Fruit fly (Drosophila melanogaster) whole organism, embryonic: Measurements from ENCODE around the gene Acp29AB.

Experiments used
- CG10209 ChIP-seq: fragments of 200-800 bp; sonication (Bioruptor generic); optimal IDR thresholded peaks from 3 replicates; lab custom pipeline; 2017; ENCODE audit warnings: missing biosample characterization, mild to moderate bottlenecking, missing genetic modification characterization, missing genetic modification reagents
- CG12659 ChIP-seq: fragments of 200-800 bp; sonication (Bioruptor generic); optimal IDR thresholded peaks from 3 replicates; lab custom pipeline; 2017; ENCODE audit warnings: mild to moderate bottlenecking, missing biosample characterization, missing genetic modification reagents, missing genetic modification characterization
- CG13424 ChIP-seq: fragments of 200-800 bp; sonication (Bioruptor generic); optimal IDR thresholded peaks from 2 replicates; lab custom pipeline; 2019; ENCODE audit warnings: missing biosample characterization, mild to moderate bottlenecking, missing genetic modification characterization, moderate library complexity
- CG15011 ChIP-seq: fragments of 200-800 bp; sonication (Bioruptor generic); optimal IDR thresholded peaks from 3 replicates; lab custom pipeline; 2018; ENCODE audit warnings: missing biosample characterization, mild to moderate bottlenecking, missing genetic modification characterization
- CG15073 ChIP-seq: fragments of 200-800 bp; sonication (Bioruptor generic); optimal IDR thresholded peaks from 2 replicates; lab custom pipeline; 2016; ENCODE audit warnings: missing biosample characterization, missing genetic modification characterization
- CG1647 ChIP-seq: fragments of 200-800 bp; sonication (Bioruptor generic); optimal IDR thresholded peaks from 3 replicates; lab custom pipeline; 2016; ENCODE audit warnings: missing biosample characterization, missing genetic modification characterization
- CG16863 ChIP-seq: fragments of 200-800 bp; sonication (Bioruptor generic); optimal IDR thresholded peaks from 3 replicates; lab custom pipeline; 2016; ENCODE audit warnings: missing biosample characterization, missing genetic modification characterization
- CG17361 ChIP-seq: fragments of 200-800 bp; sonication (Bioruptor generic); IDR thresholded peaks from 3 replicates; pipeline ENCODE4 v1.3.6; 2022; ENCODE audit warnings: missing biosample characterization, missing genetic modification characterization
- CG17802 ChIP-seq: fragments of 200-800 bp; sonication (Bioruptor generic); optimal IDR thresholded peaks from 2 replicates; lab custom pipeline; 2018; ENCODE audit warnings: missing biosample characterization, mild to moderate bottlenecking, missing genetic modification characterization, moderate library complexity
- CG18599 ChIP-seq: fragments of 200-800 bp; sonication (Bioruptor generic); optimal IDR thresholded peaks from 3 replicates; lab custom pipeline; 2017; ENCODE audit warnings: missing biosample characterization, missing genetic modification characterization, mild to moderate bottlenecking, moderate library complexity, missing genetic modification reagents
- CG2120 ChIP-seq: fragments of 200-800 bp; sonication (Bioruptor generic); optimal IDR thresholded peaks from 3 replicates; lab custom pipeline; 2016; ENCODE audit warnings: missing biosample characterization, missing genetic modification characterization
- CG31388 ChIP-seq: fragments of 200-800 bp; sonication (Bioruptor generic); optimal IDR thresholded peaks from 2 replicates; lab custom pipeline; 2016; ENCODE audit warnings: missing biosample characterization, missing genetic modification characterization
- CG3838 ChIP-seq: fragments of 200-800 bp; sonication (Bioruptor generic); optimal IDR thresholded peaks from 3 replicates; lab custom pipeline; 2016; ENCODE audit warnings: missing biosample characterization, missing genetic modification characterization
- CG3995 ChIP-seq: fragments of 200-800 bp; sonication (Bioruptor generic); optimal IDR thresholded peaks from 3 replicates; lab custom pipeline; 2016; ENCODE audit warnings: missing biosample characterization, missing genetic modification characterization
- CG4617 ChIP-seq: fragments of 200-800 bp; sonication (Bioruptor generic); optimal IDR thresholded peaks from 3 replicates; lab custom pipeline; 2016; ENCODE audit warnings: missing biosample characterization, missing genetic modification characterization, borderline replicate concordance
- CG4707 ChIP-seq: fragments of 200-800 bp; sonication (Bioruptor generic); optimal IDR thresholded peaks from 2 replicates; lab custom pipeline; 2018; ENCODE audit warnings: missing biosample characterization, mild to moderate bottlenecking, missing genetic modification characterization, moderate library complexity
- CG7839 ChIP-seq: fragments of 200-800 bp; sonication (Bioruptor generic); optimal IDR thresholded peaks from 3 replicates; lab custom pipeline; 2018; ENCODE audit warnings: missing biosample characterization, mild to moderate bottlenecking, missing genetic modification characterization, moderate library complexity
- CG7928 ChIP-seq: fragments of 200-800 bp; sonication (Bioruptor generic); optimal IDR thresholded peaks from 2 replicates; lab custom pipeline; 2017; ENCODE audit warnings: missing biosample characterization, mild to moderate bottlenecking, missing genetic modification characterization
- CG7963 ChIP-seq: fragments of 200-800 bp; sonication (Bioruptor generic); IDR thresholded peaks from 3 replicates; pipeline ENCODE4 v1.3.6; 2022; ENCODE audit warnings: missing biosample characterization, missing genetic modification characterization; ENCODE audit not compliant: partially characterized antibody
- CG8359 ChIP-seq: fragments of 200-800 bp; sonication (Bioruptor generic); optimal IDR thresholded peaks from 2 replicates; lab custom pipeline; 2017; ENCODE audit warnings: missing biosample characterization, mild to moderate bottlenecking, missing genetic modification characterization, borderline replicate concordance
- CG8478 ChIP-seq: fragments of >200 bp; optimal IDR thresholded peaks from 2 replicates; lab custom pipeline; 2018
- CG8944 ChIP-seq: fragments of 200-800 bp; sonication (Bioruptor generic); optimal IDR thresholded peaks from 3 replicates; lab custom pipeline; 2016; ENCODE audit warnings: missing biosample characterization, missing genetic modification characterization
- CG9609 ChIP-seq: fragments of 200-800 bp; sonication (Bioruptor generic); optimal IDR thresholded peaks from 3 replicates; lab custom pipeline; 2016; ENCODE audit warnings: missing biosample characterization, missing genetic modification characterization
- CG9932 ChIP-seq: fragments of 200-800 bp; sonication (Bioruptor generic); IDR thresholded peaks from 2 replicates; pipeline ENCODE4 v1.3.6; 2022; ENCODE audit warnings: missing biosample characterization, missing genetic modification characterization
- D19B ChIP-seq: fragments of 200-800 bp; sonication (Bioruptor generic); optimal IDR thresholded peaks from 2 replicates; lab custom pipeline; 2017; ENCODE audit warnings: missing biosample characterization, mild to moderate bottlenecking, missing genetic modification characterization
- Dfd ChIP-seq, 2 experiments: fragments of >200 bp; optimal IDR thresholded peaks; 2 replicates each; lab custom pipeline; 2017; ENCODE audit warnings: missing biosample characterization in 2 of 2, missing genetic modification characterization in 2 of 2
- Dll ChIP-seq: fragments of 200-800 bp; sonication (Bioruptor generic); IDR thresholded peaks from 4 replicates; pipeline ENCODE4 v1.3.6; 2022; ENCODE audit warnings: missing biosample characterization, missing genetic modification characterization; ENCODE audit not compliant: partially characterized antibody
- Doc3 ChIP-seq: fragments of 200-800 bp; sonication (Bioruptor generic); IDR thresholded peaks from 3 replicates; pipeline ENCODE4 v1.3.6; 2022; ENCODE audit warnings: missing biosample characterization, missing genetic modification characterization; ENCODE audit not compliant: partially characterized antibody
- Dp ChIP-seq: fragments of 200-800 bp; sonication (Bioruptor generic); optimal IDR thresholded peaks from 2 replicates; lab custom pipeline; 2018; ENCODE audit warnings: missing biosample characterization, mild to moderate bottlenecking, missing genetic modification characterization, moderate library complexity
- Hsf ChIP-seq: fragments of 200-800 bp; sonication (Bioruptor generic); optimal IDR thresholded peaks from 3 replicates; lab custom pipeline; 2016; ENCODE audit warnings: missing biosample characterization, missing genetic modification characterization
- Ptx1 ChIP-seq: fragments of 200-800 bp; sonication (Bioruptor generic); IDR thresholded peaks from 2 replicates; pipeline ENCODE4 v1.3.6; 2022; ENCODE audit warnings: missing biosample characterization, missing genetic modification characterization
- Side ChIP-seq: fragments of 200-800 bp; sonication (Bioruptor generic); optimal IDR thresholded peaks from 2 replicates; lab custom pipeline; 2016; ENCODE audit warnings: missing biosample characterization, missing genetic modification characterization
- TFAM ChIP-seq: fragments of 200-800 bp; sonication (Bioruptor generic); optimal IDR thresholded peaks from 2 replicates; lab custom pipeline; 2017; ENCODE audit warnings: missing biosample characterization, missing genetic modification characterization, inconsistent platforms
- Xbp1 ChIP-seq: fragments of 200-800 bp; sonication (Bioruptor generic); optimal IDR thresholded peaks from 3 replicates; lab custom pipeline; 2016; ENCODE audit warnings: missing biosample characterization, mild to moderate bottlenecking, missing genetic modification characterization
- YL-1 ChIP-seq: fragments of 200-800 bp; sonication (Bioruptor generic); optimal IDR thresholded peaks from 3 replicates; lab custom pipeline; 2017; ENCODE audit warnings: missing biosample characterization, mild to moderate bottlenecking, missing genetic modification characterization
- bbx ChIP-seq: fragments of 200-800 bp; sonication (Bioruptor generic); IDR thresholded peaks from 2 replicates; pipeline ENCODE4 v1.3.6; 2022; ENCODE audit warnings: missing biosample characterization, missing genetic modification characterization; ENCODE audit not compliant: partially characterized antibody
- cato ChIP-seq: fragments of 200-800 bp; sonication (Bioruptor generic); optimal IDR thresholded peaks from 2 replicates; lab custom pipeline; 2016; ENCODE audit warnings: missing biosample characterization, missing genetic modification characterization, borderline replicate concordance
- dysf ChIP-seq: fragments of 200-800 bp; sonication (Bioruptor generic); IDR thresholded peaks from 3 replicates; pipeline ENCODE4 v1.3.6; 2022; ENCODE audit warnings: missing biosample characterization, missing genetic modification characterization
- eyg ChIP-seq: fragments of 200-800 bp; sonication (Bioruptor generic); optimal IDR thresholded peaks from 3 replicates; lab custom pipeline; 2016; ENCODE audit warnings: missing biosample characterization, missing genetic modification characterization
- fd3F ChIP-seq: fragments of 200-800 bp; sonication (Bioruptor generic); optimal IDR thresholded peaks from 2 replicates; lab custom pipeline; 2018; ENCODE audit warnings: missing biosample characterization, mild to moderate bottlenecking, missing genetic modification characterization, moderate library complexity
- kni ChIP-seq: fragments of 200-800 bp; sonication (Bioruptor generic); optimal IDR thresholded peaks from 3 replicates; lab custom pipeline; 2017; ENCODE audit warnings: mild to moderate bottlenecking, missing biosample characterization, missing genetic modification reagents, missing genetic modification characterization
- odd ChIP-seq: fragments of 200-800 bp; sonication (Bioruptor generic); optimal IDR thresholded peaks from 2 replicates; lab custom pipeline; 2017; ENCODE audit warnings: missing biosample characterization, mild to moderate bottlenecking, missing genetic modification characterization
- row ChIP-seq: fragments of 200-800 bp; sonication (Bioruptor generic); IDR thresholded peaks from 3 replicates; pipeline ENCODE4 v1.3.6; 2022; ENCODE audit warnings: missing biosample characterization, missing genetic modification characterization
- sens ChIP-seq: fragments of 200-800 bp; sonication (Bioruptor generic); peaks from one replicate; lab custom pipeline; 2016; ENCODE audit warnings: missing biosample characterization, missing genetic modification characterization
- sqz ChIP-seq: fragments of 200-800 bp; sonication (Bioruptor generic); optimal IDR thresholded peaks from 3 replicates; lab custom pipeline; 2018; ENCODE audit warnings: missing biosample characterization, mild to moderate bottlenecking, missing genetic modification characterization
- trem ChIP-seq: fragments of 200-800 bp; optimal IDR thresholded peaks from 3 replicates; lab custom pipeline; 2019; ENCODE audit warnings: missing biosample characterization, mild to moderate bottlenecking, missing genetic modification characterization, moderate library complexity
- vnd ChIP-seq: fragments of 200-800 bp; sonication (Bioruptor generic); IDR thresholded peaks from 3 replicates; pipeline ENCODE4 v1.3.6; 2022; ENCODE audit warnings: missing biosample characterization, missing genetic modification characterization; ENCODE audit not compliant: partially characterized antibody
- zf30C ChIP-seq: fragments of 200-800 bp; sonication (Bioruptor generic); optimal IDR thresholded peaks from 3 replicates; lab custom pipeline; 2018; ENCODE audit warnings: missing biosample characterization, mild to moderate bottlenecking, missing genetic modification characterization

Gene Acp29AB

dm6 chr2L:8364006-8364956, 28.7 kb downstream of the Acp29AB start, which contains the start of the genes RpS13 and CSN8 (continued):
- TF ChIP-seq CG10209 (no peak), trem (tag; lab: Kevin White, UChicago) (peak; percentile 87), vnd (GFP tag; lab: Robert Waterston, UW) (peak; percentile 90), Dp (peak; percentile 34), Dll (peak; percentile 97), CG15073 (GFP tag; lab: Kevin White, UChicago) (no peak), CG4707 (GFP tag; lab: Kevin White, UChicago) (no peak), CG31388 (GFP tag; lab: Kevin White, UChicago) (no peak), fd3F (GFP tag; lab: Kevin White, UChicago) (no peak), CG4617 (GFP tag; lab: Kevin White, UChicago) (peak; percentile 56), CG1647 (no peak), Side (GFP tag; lab: Kevin White, UChicago) (no peak), row (GFP tag; lab: Robert Waterston, UW) (peak; percentile 49), sqz (GFP tag; lab: Kevin White, UChicago) (peak; percentile 28), CG7839 (tag; lab: Kevin White, UChicago) (peak; percentile 10), CG18599 (peak; percentile 20), Doc3 (peak; percentile 93), cato (no peak), D19B (GFP tag; lab: Kevin White, UChicago) (no peak), CG13424 (tag; lab: Kevin White, UChicago) (peak; percentile 5), CG8478 (lab: Kevin White, UChicago) (no peak), CG16863 (no peak), CG3995 (GFP tag; lab: Kevin White, UChicago) (peak; percentile 81), CG12659 (GFP tag; lab: Kevin White, UChicago) (peak; percentile 75), CG15011 (no peak), CG2120 (GFP tag; lab: Kevin White, UChicago) (no peak), zf30C (no peak), bbx (peak; percentile 91), CG7928 (GFP tag; lab: Kevin White, UChicago) (no peak), CG17802 (tag; lab: Kevin White, UChicago) (no peak), CG8359 (GFP tag; lab: Kevin White, UChicago) (peak; percentile 27), CG9932 (GFP tag; lab: Robert Waterston, UW) (no peak), eyg (GFP tag; lab: Kevin White, UChicago) (no peak), odd (GFP tag; lab: Kevin White, UChicago) (no peak), Hsf (GFP tag; lab: Kevin White, UChicago) (peak; percentile 39), Xbp1 (GFP tag; lab: Kevin White, UChicago) (no peak), CG17361 (GFP tag; lab: Robert Waterston, UW) (no peak), CG3838 (GFP tag; lab: Kevin White, UChicago) (no peak), Ptx1 (GFP tag; lab: Robert Waterston, UW) (no peak), sens (peak; percentile 82), kni (GFP tag; lab: Kevin White, UChicago) (peak; percentile 66), Dfd (GFP tag; optimal IDR thresholded peaks at IDR 0.05; lab: Kevin White, UChicago) (no peak), CG8944 (GFP tag; lab: Kevin White, UChicago) (no peak), YL-1 (GFP tag; lab: Kevin White, UChicago) (peak; percentile 92), dysf (GFP tag; lab: Robert Waterston, UW) (no peak), TFAM (GFP tag; lab: Kevin White, UChicago) (no peak), CG7963 (GFP tag; lab: Robert Waterston, UW) (peak; percentile 85), CG9609 (GFP tag; lab: Kevin White, UChicago) (no peak)
